Fruit fly (Drosophila melanogaster): ENCODE results near the gene CG17572.

dm6 chr2L:19106235-19106634 lies 32.3 kb upstream of the CG17572 start:
- TF ChIP-seq CG32006 (GFP tag; optimal IDR thresholded peaks at IDR 0.05) (no peak), CG8319 (GFP tag; optimal IDR thresholded peaks at IDR 0.05) (no peak), CG6163 (GFP tag; IDR thresholded peaks at IDR 0.05) (no peak), Smox (GFP tag; optimal IDR thresholded peaks at IDR 0.05) (no peak)

All from whole organism, prepupa.